Worm (Caenorhabditis elegans) whole organism, L4 larva: ENCODE results near the gene alkb-7.
A peak's percentile ranks its signal among the peaks of the same experiment; 100 is the strongest.

Experiments
- D1046.2 ChIP-seq: fragments of 200-800 bp; sonication (Bioruptor generic); IDR thresholded peaks from 2 replicates; pipeline ENCODE4 v1.3.6; 2022; ENCODE audit warnings: missing genetic modification characterization, missing compliant biosample characterization
- F37D6.2 ChIP-seq: sonication (generic microtip); optimal IDR thresholded peaks from 2 replicates; lab custom pipeline; 2016; ENCODE audit warnings: mild to moderate bottlenecking, missing genetic modification characterization, missing compliant biosample characterization
- F44E2.7 ChIP-seq: fragments of 200-800 bp; sonication (Bioruptor generic); IDR thresholded peaks from 2 replicates; pipeline ENCODE4 v2.1.2; 2022; ENCODE audit warnings: missing genetic modification characterization, missing compliant biosample characterization
- F49E8.2 ChIP-seq: sonication (generic microtip); optimal IDR thresholded peaks from 2 replicates; lab custom pipeline; 2016; ENCODE audit warnings: missing compliant biosample characterization, mild to moderate bottlenecking, missing genetic modification characterization, borderline replicate concordance
- R02D3.7 ChIP-seq: fragments of 150-350 bp; sonication (generic microtip); optimal IDR thresholded peaks from 3 replicates; lab custom pipeline; 2014; ENCODE audit warnings: missing biosample characterization, missing genetic modification characterization
- T20F7.1 ChIP-seq: fragments of 200-800 bp; sonication (Bioruptor generic); optimal IDR thresholded peaks from 2 replicates; lab custom pipeline; 2018; ENCODE audit warnings: mild to moderate bottlenecking, missing genetic modification characterization, missing compliant biosample characterization
- Y48G9A.11 ChIP-seq: fragments of 200-800 bp; sonication (Bioruptor generic); IDR thresholded peaks from 2 replicates; pipeline ENCODE4 v1.3.6; 2022; ENCODE audit warnings: missing genetic modification reagents, missing genetic modification characterization, missing compliant biosample characterization
- Y5F2A.4 ChIP-seq: fragments of 200-800 bp; sonication (Bioruptor generic); optimal IDR thresholded peaks from 2 replicates; lab custom pipeline; 2018; ENCODE audit warnings: mild to moderate bottlenecking, missing genetic modification characterization, missing compliant biosample characterization
- ZK546.5 ChIP-seq, 2 experiments: sonication (generic microtip); optimal IDR thresholded peaks; 2 replicates each; lab custom pipeline; 2017; ENCODE audit warnings: missing biosample characterization in 2 of 2, missing genetic modification characterization in 2 of 2
- aha-1 ChIP-seq: fragments of 150-350 bp; peaks from one replicate; lab custom pipeline; 2014; ENCODE audit warnings: missing biosample characterization, missing genetic modification characterization
- ama-1 ChIP-seq: fragments of 150-350 bp; optimal IDR thresholded peaks from 2 replicates; lab custom pipeline; 2014; ENCODE audit warnings: inconsistent platforms, mixed read lengths
- ceh-20 ChIP-seq: fragments of 200-800 bp; sonication (Bioruptor generic); IDR thresholded peaks from 2 replicates; pipeline ENCODE4 v1.3.6; 2022; ENCODE audit warnings: missing genetic modification reagents, missing genetic modification characterization, missing compliant biosample characterization
- ceh-28 ChIP-seq: fragments of 150-350 bp; optimal IDR thresholded peaks from 2 replicates; lab custom pipeline; 2014; ENCODE audit warnings: missing biosample characterization, missing genetic modification reagents, missing genetic modification characterization
- ctbp-1 ChIP-seq: fragments of 200-800 bp; sonication (Bioruptor generic); IDR thresholded peaks from 2 replicates; pipeline ENCODE4 v1.3.6; 2022; ENCODE audit warnings: missing genetic modification reagents, missing genetic modification characterization, missing compliant biosample characterization
- dmd-6 ChIP-seq: fragments of 200-800 bp; sonication (Bioruptor generic); IDR thresholded peaks from 2 replicates; pipeline ENCODE4 v1.3.6; 2022; ENCODE audit warnings: missing genetic modification reagents, missing genetic modification characterization, missing compliant biosample characterization
- dmd-8 ChIP-seq: fragments of 200-800 bp; sonication (Bioruptor generic); IDR thresholded peaks from 2 replicates; pipeline ENCODE4 v1.3.6; 2022; ENCODE audit warnings: missing genetic modification characterization, missing compliant biosample characterization
- hlh-11 ChIP-seq: fragments of 200-800 bp; sonication (Bioruptor generic); optimal IDR thresholded peaks from 2 replicates; lab custom pipeline; 2018; ENCODE audit warnings: mild to moderate bottlenecking, missing genetic modification characterization, missing compliant biosample characterization
- hlh-30 ChIP-seq: sonication (generic microtip); optimal IDR thresholded peaks from 2 replicates; lab custom pipeline; 2017; ENCODE audit warnings: antibody characterized with exemption, mild to moderate bottlenecking, missing genetic modification characterization, missing compliant biosample characterization; ENCODE audit not compliant: insufficient read depth
- hmg-1.1 ChIP-seq: fragments of 200-800 bp; sonication (Bioruptor generic); IDR thresholded peaks from 2 replicates; pipeline ENCODE4 v1.3.6; 2022; ENCODE audit warnings: missing genetic modification reagents, missing genetic modification characterization, missing compliant biosample characterization
- jun-1 ChIP-seq: fragments of 150-350 bp; optimal IDR thresholded peaks from 2 replicates; lab custom pipeline; 2014; ENCODE audit warnings: missing biosample characterization, missing genetic modification reagents, missing genetic modification characterization
- lin-1 ChIP-seq: fragments of 200-800 bp; sonication (Bioruptor generic); IDR thresholded peaks from 2 replicates; pipeline ENCODE4 v1.3.6; 2022; ENCODE audit warnings: missing genetic modification reagents, missing genetic modification characterization, missing compliant biosample characterization
- lin-13 ChIP-seq: fragments of 150-350 bp; optimal IDR thresholded peaks from 2 replicates; lab custom pipeline; 2014; ENCODE audit warnings: missing biosample characterization, missing genetic modification reagents, missing genetic modification characterization
- lin-38 ChIP-seq: fragments of 200-800 bp; sonication (Bioruptor generic); IDR thresholded peaks from 2 replicates; pipeline ENCODE4 v1.3.6; 2022; ENCODE audit warnings: missing genetic modification reagents, missing genetic modification characterization, missing compliant biosample characterization
- lin-39 ChIP-seq: fragments of 150-350 bp; optimal IDR thresholded peaks from 2 replicates; lab custom pipeline; 2014; ENCODE audit warnings: missing biosample characterization, missing genetic modification reagents, missing genetic modification characterization
- lir-3 ChIP-seq: sonication (generic microtip); optimal IDR thresholded peaks from 2 replicates; lab custom pipeline; 2016; ENCODE audit warnings: mild to moderate bottlenecking, missing genetic modification characterization, missing compliant biosample characterization
- lsy-2 ChIP-seq, 2 experiments: fragments of 150-350 bp in 1 of 2; sonication (generic microtip) in 1 of 2; optimal IDR thresholded peaks; 2 replicates each; lab custom pipeline; 2014 to 2017; ENCODE audit warnings: missing biosample characterization in 2 of 2, missing genetic modification characterization in 2 of 2
- madf-5 ChIP-seq, 2 experiments: fragments of 200-800 bp; sonication (Bioruptor generic); IDR thresholded peaks; 2 replicates each; pipeline ENCODE4 v1.3.6; 2022; ENCODE audit warnings: missing compliant biosample characterization in 2 of 2, missing genetic modification characterization in 2 of 2
- nhr-102 ChIP-seq: sonication (generic microtip); optimal IDR thresholded peaks from 2 replicates; lab custom pipeline; 2016; ENCODE audit warnings: mild to moderate bottlenecking, missing genetic modification characterization, moderate library complexity, missing compliant biosample characterization
- nhr-11 ChIP-seq: fragments of 150-350 bp; optimal IDR thresholded peaks from 2 replicates; lab custom pipeline; 2014; ENCODE audit warnings: missing biosample characterization, missing genetic modification characterization
- nhr-237 ChIP-seq: sonication (generic microtip); optimal IDR thresholded peaks from 2 replicates; lab custom pipeline; 2017; ENCODE audit warnings: missing biosample characterization, missing genetic modification characterization
- nhr-25 ChIP-seq: sonication (generic microtip); optimal IDR thresholded peaks from 2 replicates; lab custom pipeline; 2017; ENCODE audit warnings: missing genetic modification characterization, mild to moderate bottlenecking, missing compliant biosample characterization, antibody characterized with exemption, moderate library complexity, borderline replicate concordance; ENCODE audit not compliant: insufficient read depth
- nhr-28 ChIP-seq: fragments of 150-350 bp; optimal IDR thresholded peaks from 2 replicates; lab custom pipeline; 2014; ENCODE audit warnings: missing biosample characterization, missing genetic modification characterization
- nhr-42 ChIP-seq: fragments of 200-800 bp; sonication (Bioruptor generic); IDR thresholded peaks from 2 replicates; pipeline ENCODE4 v1.3.6; 2022; ENCODE audit warnings: missing genetic modification characterization, missing compliant biosample characterization
- pha-4 ChIP-seq, 2 experiments: fragments of 150-350 bp in 1 of 2; fragments of 200-800 bp in 1 of 2; sonication (Bioruptor generic) in 1 of 2; IDR thresholded peaks in 1 of 2; optimal IDR thresholded peaks in 1 of 2; 2 replicates each; pipeline versions ENCODE4 v1.3.6 to Lab custom; 2014 to 2022; ENCODE audit warnings: missing genetic modification characterization in 2 of 2, missing genetic modification reagents in 2 of 2, missing biosample characterization in 1 of 2, missing compliant biosample characterization in 1 of 2
- php-3 ChIP-seq: fragments of 200-800 bp; sonication (Bioruptor generic); IDR thresholded peaks from 2 replicates; pipeline ENCODE4 v1.3.6; 2022; ENCODE audit warnings: missing genetic modification reagents, missing genetic modification characterization, missing compliant biosample characterization
- set-16 ChIP-seq: fragments of 200-800 bp; sonication (Bioruptor generic); IDR thresholded peaks from 2 replicates; pipeline ENCODE4 v1.3.6; 2022; ENCODE audit warnings: missing genetic modification reagents, missing genetic modification characterization, missing compliant biosample characterization
- snpc-4 ChIP-seq: fragments of 150-350 bp; optimal IDR thresholded peaks from 2 replicates; lab custom pipeline; 2014; ENCODE audit warnings: missing biosample characterization, missing genetic modification characterization
- spr-3 ChIP-seq: fragments of 200-800 bp; sonication (Bioruptor generic); optimal IDR thresholded peaks from 2 replicates; lab custom pipeline; 2018; ENCODE audit warnings: mild to moderate bottlenecking, missing genetic modification characterization, missing compliant biosample characterization
- tra-1 ChIP-seq: fragments of 200-800 bp; sonication (Bioruptor generic); IDR thresholded peaks from 2 replicates; pipeline ENCODE4 v1.3.6; 2022; ENCODE audit warnings: missing genetic modification reagents, missing genetic modification characterization, missing compliant biosample characterization
- unc-130 ChIP-seq: sonication (generic microtip); optimal IDR thresholded peaks from 2 replicates; lab custom pipeline; 2016; ENCODE audit warnings: missing genetic modification reagents, missing genetic modification characterization, missing compliant biosample characterization
- unc-62 ChIP-seq, 3 experiments: fragments of 150-350 bp in 1 of 3; sonication (generic microtip); optimal IDR thresholded peaks in 2 of 3; peaks in 1 of 3; 1 replicate in 1 of 3; 2 replicates in 2 of 3; lab custom pipeline; 2014 to 2017; ENCODE audit warnings: missing biosample characterization in 3 of 3, missing genetic modification characterization in 3 of 3, missing genetic modification reagents in 3 of 3, missing genotype in 1 of 3
- zfp-3 ChIP-seq: fragments of 200-800 bp; sonication (Bioruptor generic); conservative IDR thresholded peaks from 2 replicates; pipeline ENCODE4 v1.3.6; 2022; ENCODE audit warnings: missing genetic modification reagents, missing genetic modification characterization, missing compliant biosample characterization
- zip-2 ChIP-seq: fragments of 150-350 bp; optimal IDR thresholded peaks from 2 replicates; lab custom pipeline; 2014; ENCODE audit warnings: missing biosample characterization, missing genetic modification characterization
- ztf-11 ChIP-seq: fragments of 150-350 bp; optimal IDR thresholded peaks from 2 replicates; lab custom pipeline; 2014; ENCODE audit warnings: missing biosample characterization, missing genetic modification characterization

alkb-7 gene

DNA sequence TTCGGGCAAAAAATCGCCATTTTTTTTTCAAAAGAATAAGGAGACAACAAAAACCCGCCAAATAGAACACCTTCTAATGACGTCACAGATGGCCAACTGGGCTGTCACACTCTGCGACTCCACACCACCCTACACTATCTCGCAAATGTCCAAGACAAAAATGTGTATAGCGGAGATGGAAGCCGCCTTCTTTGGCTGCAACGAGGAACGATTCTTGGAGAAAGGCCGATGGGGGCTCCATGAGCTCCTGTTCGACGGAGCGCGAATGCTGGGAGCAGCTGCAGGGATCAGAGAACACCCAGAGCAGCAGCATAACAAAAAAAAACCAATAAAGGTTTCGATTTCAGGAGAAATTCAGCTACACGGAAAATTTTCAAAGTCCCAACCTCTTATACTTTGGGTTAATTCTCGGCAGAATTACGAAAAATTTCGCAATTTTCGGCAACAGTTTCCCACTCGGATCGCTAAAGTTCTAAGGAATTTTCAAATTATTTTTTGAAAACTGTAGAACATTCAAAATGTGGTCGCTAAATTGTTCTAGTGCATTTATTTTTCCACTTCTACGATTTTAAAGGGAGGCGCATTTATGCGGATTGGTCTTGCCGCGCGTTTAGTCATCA lies 17.9 kb upstream of the alkb-7 start (continued):
- peak; percentile 74 for TF ChIP-seq hmg-1.1 (GFP tag; lab: Robert Waterston, UW)
- TF ChIP-seq spr-3 (GFP tag; lab: Kevin White, UChicago), result no peak
- 0 out of 2 replicates have a peak, but pooled peaks have one; percentile 38 for TF ChIP-seq ctbp-1 (GFP tag; lab: Robert Waterston, UW)

DNA sequence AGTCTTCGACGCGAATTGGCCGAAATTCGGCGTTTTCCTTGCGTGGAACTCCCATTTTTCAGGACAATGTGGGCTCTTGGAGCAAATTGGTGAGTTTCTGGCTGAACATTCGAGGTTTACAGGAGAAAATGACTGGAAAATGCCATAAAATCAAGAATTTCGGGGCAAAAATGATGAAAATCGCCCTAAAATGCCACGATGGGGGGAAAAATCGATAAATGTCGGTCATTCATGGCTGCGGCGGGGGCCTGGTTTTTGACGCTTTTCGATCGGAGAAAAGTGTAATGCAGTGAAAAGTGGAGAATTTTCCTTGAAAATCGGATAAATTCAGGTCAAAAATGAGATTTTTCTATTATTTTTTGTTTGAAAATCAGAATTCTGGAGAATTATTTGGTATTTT lies 17.2 kb upstream of the alkb-7 start, which contains the start of the genes Y46G5A.18 and Y46G5A.47:
TSS of gene Y46G5A.18 (minus strand) at position 101 of the 400 bp plus-strand sequence.
TSS of gene Y46G5A.47 (minus strand) at position 146 of the 400 bp plus-strand sequence.
- TF ChIP-seq F37D6.2, result no peak
- TF ChIP-seq lsy-2 (tag; optimal IDR thresholded peaks at IDR 0.05; lab: Kevin White, UChicago), result no peak
- TF ChIP-seq ama-1 (lab: Kevin White, UChicago), result no peak
- no peak for TF ChIP-seq aha-1 (tag; lab: Kevin White, UChicago)
- no peak for TF ChIP-seq madf-5 (GFP tag; IDR thresholded peaks at IDR 0.05; lab: Robert Waterston, UW)
- no peak for TF ChIP-seq nhr-42 (GFP tag; lab: Robert Waterston, UW)
- no peak for TF ChIP-seq pha-4 (GFP tag; IDR thresholded peaks at IDR 0.05; lab: Robert Waterston, UW)
- TF ChIP-seq pha-4 (tag; optimal IDR thresholded peaks at IDR 0.05; lab: Kevin White, UChicago), result no peak
- TF ChIP-seq R02D3.7 (tag; lab: Kevin White, UChicago), result no peak
- no peak for TF ChIP-seq unc-62 (GFP tag; optimal IDR thresholded peaks at IDR 0.05 in 1 of 2; lab: Kevin White, UChicago)
- TF ChIP-seq unc-62 (tag; optimal IDR thresholded peaks at IDR 0.05; lab: Kevin White, UChicago), result no peak
- no peak for TF ChIP-seq snpc-4 (tag; lab: Kevin White, UChicago)
- no peak for TF ChIP-seq Y5F2A.4 (GFP tag; lab: Kevin White, UChicago)

ce11 chrII:12799927-12800522 lies 12.1 kb upstream of the alkb-7 start:
- TF ChIP-seq ama-1 (lab: Kevin White, UChicago) (peak; percentile 4), ctbp-1 (GFP tag; lab: Robert Waterston, UW) (no peak), lin-39 (no peak), dmd-6 (GFP tag; lab: Robert Waterston, UW) (peak; percentile 44), T20F7.1 (no peak), nhr-102 (no peak), zfp-3 (GFP tag; lab: Robert Waterston, UW) (no peak), Y48G9A.11 (peak; percentile 76), D1046.2 (GFP tag; lab: Robert Waterston, UW) (no peak), lsy-2 (tag; optimal IDR thresholded peaks at IDR 0.05; lab: Kevin White, UChicago) (peak; percentile 68 to 89), hlh-30 (peak; percentile 40), hlh-11 (tag; lab: Kevin White, UChicago) (peak; percentile 45), nhr-11 (peak; percentile 80), ZK546.5 (tag; optimal IDR thresholded peaks at IDR 0.05; lab: Kevin White, UChicago) (no peak), lin-1 (GFP tag; lab: Robert Waterston, UW) (no peak), aha-1 (tag; lab: Kevin White, UChicago) (peak; percentile 38), lir-3 (no peak), lin-38 (GFP tag; lab: Robert Waterston, UW) (peak; percentile 97), F49E8.2 (tag; lab: Kevin White, UChicago) (peak; percentile 67), ceh-28 (tag; lab: Kevin White, UChicago) (no peak), tra-1 (GFP tag; lab: Robert Waterston, UW) (no peak), nhr-237 (tag; lab: Kevin White, UChicago) (no peak), lin-13 (no peak), set-16 (GFP tag; lab: Robert Waterston, UW) (no peak), nhr-25 (tag; lab: Kevin White, UChicago) (no peak), ztf-11 (no peak), ceh-20 (GFP tag; lab: Robert Waterston, UW) (no peak), F44E2.7 (GFP tag; lab: Robert Waterston, UW) (no peak), zip-2 (tag; lab: Kevin White, UChicago) (no peak), php-3 (GFP tag; lab: Robert Waterston, UW) (no peak), jun-1 (tag; lab: Kevin White, UChicago) (no peak), unc-130 (peak; percentile 29), madf-5 (GFP tag; IDR thresholded peaks at IDR 0.05; lab: Robert Waterston, UW) (no peak), dmd-8 (GFP tag; lab: Robert Waterston, UW) (no peak), nhr-28 (tag; lab: Kevin White, UChicago) (peak; percentile 77)
